Fruit fly (Drosophila melanogaster) whole organism, embryonic: ENCODE measurements around the gene pico.
A peak's percentile ranks its signal among the peaks of the same experiment; 100 is the strongest.

ENCODE experiments used
- Ada2b ChIP-seq: fragments of 200-800 bp; sonication (Bioruptor generic); IDR thresholded peaks from 2 replicates; pipeline ENCODE4 v1.3.6; 2022; ENCODE audit warnings: missing biosample characterization, missing genetic modification characterization
- CG11695 ChIP-seq: fragments of 200-800 bp; sonication (Bioruptor generic); IDR thresholded peaks from 3 replicates; pipeline ENCODE4 v1.3.6; 2022; ENCODE audit warnings: missing biosample characterization, missing genetic modification characterization
- CG11696 ChIP-seq: fragments of 200-800 bp; sonication (Bioruptor generic); IDR thresholded peaks from 2 replicates; pipeline ENCODE4 v1.3.6; 2022; ENCODE audit warnings: missing biosample characterization, missing genetic modification characterization
- CG12391 ChIP-seq: fragments of 200-800 bp; sonication (Bioruptor generic); optimal IDR thresholded peaks from 3 replicates; lab custom pipeline; 2018; ENCODE audit warnings: missing biosample characterization, mild to moderate bottlenecking, missing genetic modification characterization, moderate library complexity
- CG12942 ChIP-seq: fragments of 200-800 bp; sonication (Bioruptor generic); optimal IDR thresholded peaks from 3 replicates; lab custom pipeline; 2016; ENCODE audit warnings: missing biosample characterization, missing genetic modification characterization
- CG13624 ChIP-seq: fragments of 200-800 bp; sonication (Bioruptor generic); optimal IDR thresholded peaks from 2 replicates; lab custom pipeline; 2016; ENCODE audit warnings: missing biosample characterization, missing genetic modification characterization
- CG13775 ChIP-seq: fragments of 200-800 bp; sonication (Bioruptor generic); optimal IDR thresholded peaks from 3 replicates; lab custom pipeline; 2017; ENCODE audit warnings: missing biosample characterization, mild to moderate bottlenecking, missing genetic modification characterization
- CG15269 ChIP-seq: fragments of 200-800 bp; sonication (Bioruptor generic); optimal IDR thresholded peaks from 2 replicates; lab custom pipeline; 2018; ENCODE audit warnings: missing biosample characterization, mild to moderate bottlenecking, missing genetic modification characterization, moderate library complexity
- CG15601 ChIP-seq: fragments of 200-800 bp; sonication (Bioruptor generic); optimal IDR thresholded peaks from 3 replicates; lab custom pipeline; 2019; ENCODE audit warnings: missing biosample characterization, mild to moderate bottlenecking, missing genetic modification characterization, moderate library complexity
- CG1603 ChIP-seq: fragments of 200-800 bp; sonication (Bioruptor generic); optimal IDR thresholded peaks from 2 replicates; lab custom pipeline; 2019; ENCODE audit warnings: missing biosample characterization, mild to moderate bottlenecking, missing genetic modification characterization, moderate library complexity
- CG16815 ChIP-seq: fragments of 200-800 bp; sonication (Bioruptor generic); optimal IDR thresholded peaks from 3 replicates; lab custom pipeline; 2017; ENCODE audit warnings: missing biosample characterization, mild to moderate bottlenecking, missing genetic modification characterization
- CG17328 ChIP-seq: fragments of 200-800 bp; sonication (Bioruptor generic); IDR thresholded peaks from 2 replicates; pipeline ENCODE4 v1.3.6; 2022; ENCODE audit warnings: missing biosample characterization, missing genetic modification characterization
- CG1792 ChIP-seq: fragments of 200-800 bp; sonication (Bioruptor generic); optimal IDR thresholded peaks from 2 replicates; lab custom pipeline; 2016; ENCODE audit warnings: missing biosample characterization, missing genetic modification characterization
- CG1832 ChIP-seq: fragments of 200-800 bp; sonication (Bioruptor generic); optimal IDR thresholded peaks from 2 replicates; lab custom pipeline; 2017; ENCODE audit warnings: missing biosample characterization, mild to moderate bottlenecking, missing genetic modification characterization, inconsistent platforms
- CG2875 ChIP-seq: fragments of 200-800 bp; sonication (Bioruptor generic); optimal IDR thresholded peaks from 2 replicates; lab custom pipeline; 2017; ENCODE audit warnings: missing biosample characterization, mild to moderate bottlenecking, missing genetic modification characterization, missing genetic modification reagents
- CG4282 ChIP-seq: fragments of 200-800 bp; sonication (Bioruptor generic); optimal IDR thresholded peaks from 2 replicates; lab custom pipeline; 2016; ENCODE audit warnings: missing biosample characterization, missing genetic modification characterization
- CG4360 ChIP-seq: fragments of 200-800 bp; sonication (Bioruptor generic); IDR thresholded peaks from 2 replicates; pipeline ENCODE4 v1.3.6; 2022; ENCODE audit warnings: missing biosample characterization, missing genetic modification characterization
- CG4730 ChIP-seq: fragments of 200-800 bp; sonication (Bioruptor generic); IDR thresholded peaks from 2 replicates; pipeline ENCODE4 v1.3.6; 2022; ENCODE audit warnings: missing biosample characterization, missing genetic modification characterization
- CG4854 ChIP-seq: fragments of 200-800 bp; sonication (Bioruptor generic); optimal IDR thresholded peaks from 2 replicates; lab custom pipeline; 2016; ENCODE audit warnings: missing biosample characterization, missing genetic modification characterization, inconsistent platforms
- CG6254 ChIP-seq: fragments of 200-800 bp; sonication (Bioruptor generic); optimal IDR thresholded peaks from 3 replicates; lab custom pipeline; 2017; ENCODE audit warnings: mild to moderate bottlenecking, missing biosample characterization, missing genetic modification reagents, missing genetic modification characterization
- CG9437 ChIP-seq: fragments of 200-800 bp; sonication (Bioruptor generic); optimal IDR thresholded peaks from 2 replicates; lab custom pipeline; 2018; ENCODE audit warnings: missing biosample characterization, mild to moderate bottlenecking, missing genetic modification characterization
- Camta ChIP-seq: fragments of 200-800 bp; sonication (Bioruptor generic); optimal IDR thresholded peaks from 2 replicates; lab custom pipeline; 2016; ENCODE audit warnings: missing biosample characterization, missing genetic modification characterization
- CoRest ChIP-seq: fragments of 200-800 bp; sonication (Bioruptor generic); optimal IDR thresholded peaks from 3 replicates; lab custom pipeline; 2018; ENCODE audit warnings: missing biosample characterization, mild to moderate bottlenecking, missing genetic modification characterization, moderate library complexity
- Dip3 ChIP-seq: fragments of 200-800 bp; sonication (Bioruptor generic); optimal IDR thresholded peaks from 3 replicates; lab custom pipeline; 2016; ENCODE audit warnings: missing biosample characterization, missing genetic modification characterization
- Ets97D ChIP-seq: fragments of 200-800 bp; sonication (Bioruptor generic); optimal IDR thresholded peaks from 3 replicates; lab custom pipeline; 2016; ENCODE audit warnings: missing biosample characterization, missing genetic modification characterization
- Fer1 ChIP-seq: fragments of 200-800 bp; sonication (Bioruptor generic); optimal IDR thresholded peaks from 2 replicates; lab custom pipeline; 2017; ENCODE audit warnings: missing biosample characterization, mild to moderate bottlenecking, missing genetic modification characterization
- Fer3 ChIP-seq: fragments of 200-800 bp; sonication (Bioruptor generic); optimal IDR thresholded peaks from 2 replicates; lab custom pipeline; 2018; ENCODE audit warnings: missing biosample characterization, mild to moderate bottlenecking, missing genetic modification characterization, moderate library complexity
- Hmx ChIP-seq: fragments of 200-800 bp; sonication (Bioruptor generic); optimal IDR thresholded peaks from 2 replicates; lab custom pipeline; 2016; ENCODE audit warnings: missing biosample characterization, missing genetic modification characterization
- Hr3 ChIP-seq: fragments of 200-800 bp; sonication (Bioruptor generic); optimal IDR thresholded peaks from 3 replicates; lab custom pipeline; 2016; ENCODE audit warnings: missing biosample characterization, missing genetic modification characterization
- Nf-YB ChIP-seq: fragments of 200-800 bp; sonication (Bioruptor generic); optimal IDR thresholded peaks from 3 replicates; lab custom pipeline; 2019; ENCODE audit warnings: missing biosample characterization, mild to moderate bottlenecking, missing genetic modification characterization, moderate library complexity
- Side ChIP-seq: fragments of 200-800 bp; sonication (Bioruptor generic); optimal IDR thresholded peaks from 2 replicates; lab custom pipeline; 2016; ENCODE audit warnings: missing biosample characterization, missing genetic modification characterization
- ara ChIP-seq: fragments of 200-800 bp; sonication (Bioruptor generic); IDR thresholded peaks from 2 replicates; pipeline ENCODE4 v1.3.6; 2022; ENCODE audit warnings: missing biosample characterization, missing genetic modification characterization
- cad ChIP-seq: fragments of >200 bp; optimal IDR thresholded peaks from 2 replicates; lab custom pipeline; 2017; ENCODE audit warnings: missing biosample characterization, missing genetic modification characterization
- cas ChIP-seq: fragments of 200-800 bp; sonication (Bioruptor generic); IDR thresholded peaks from 2 replicates; pipeline ENCODE4 v1.3.6; 2022; ENCODE audit warnings: missing biosample characterization, missing genetic modification characterization
- chinmo ChIP-seq: fragments of 200-800 bp; sonication (Bioruptor generic); IDR thresholded peaks from 4 replicates; pipeline ENCODE4 v1.3.6; 2022; ENCODE audit warnings: missing biosample characterization, missing genetic modification characterization; ENCODE audit not compliant: partially characterized antibody
- chm ChIP-seq: fragments of 200-800 bp; sonication (Bioruptor generic); IDR thresholded peaks from 2 replicates; pipeline ENCODE4 v1.3.6; 2022; ENCODE audit warnings: missing biosample characterization, missing genetic modification characterization
- cwo ChIP-seq: fragments of 200-800 bp; sonication (Bioruptor generic); optimal IDR thresholded peaks from 3 replicates; lab custom pipeline; 2017; ENCODE audit warnings: missing biosample characterization, missing genetic modification characterization, mild to moderate bottlenecking, moderate library complexity, missing genetic modification reagents
- gfzf ChIP-seq: fragments of 200-800 bp; sonication (Bioruptor generic); optimal IDR thresholded peaks from 2 replicates; lab custom pipeline; 2016; ENCODE audit warnings: missing biosample characterization, mild to moderate bottlenecking, missing genetic modification characterization, moderate library complexity
- gt ChIP-seq: fragments of 200-800 bp; sonication (Bioruptor generic); IDR thresholded peaks from 2 replicates; pipeline ENCODE4 v1.3.6; 2022; ENCODE audit warnings: missing biosample characterization, missing genetic modification characterization
- inv ChIP-seq: fragments of 200-800 bp; sonication (Bioruptor generic); IDR thresholded peaks from 2 replicates; pipeline ENCODE4 v1.3.6; 2022; ENCODE audit warnings: missing biosample characterization, missing genetic modification characterization; ENCODE audit not compliant: partially characterized antibody
- lbe ChIP-seq: fragments of 200-800 bp; sonication (Bioruptor generic); optimal IDR thresholded peaks from 2 replicates; lab custom pipeline; 2016; ENCODE audit warnings: missing biosample characterization, mild to moderate bottlenecking, missing genetic modification characterization
- mam ChIP-seq: fragments of 200-800 bp; sonication (Bioruptor generic); optimal IDR thresholded peaks from 3 replicates; lab custom pipeline; 2016; ENCODE audit warnings: missing biosample characterization, missing genetic modification characterization
- pros ChIP-seq: fragments of 200-800 bp; sonication (Bioruptor generic); optimal IDR thresholded peaks from 3 replicates; lab custom pipeline; 2019; ENCODE audit warnings: missing biosample characterization, mild to moderate bottlenecking, missing genetic modification characterization, moderate library complexity
- ro ChIP-seq: fragments of 200-800 bp; sonication (Bioruptor generic); IDR thresholded peaks from 2 replicates; pipeline ENCODE4 v1.3.6; 2022; ENCODE audit warnings: missing biosample characterization, missing genetic modification characterization
- sc ChIP-seq, 3 experiments: fragments of >200 bp in 2 of 3; fragments of 200-800 bp in 1 of 3; sonication (Bioruptor generic) in 1 of 3; optimal IDR thresholded peaks; 2 replicates in 2 of 3; 3 replicates in 1 of 3; lab custom pipeline; 2017; ENCODE audit warnings: mild to moderate bottlenecking in 1 of 3, missing biosample characterization in 1 of 3, missing genetic modification characterization in 1 of 3, missing genetic modification reagents in 1 of 3
- sens ChIP-seq: fragments of 200-800 bp; sonication (Bioruptor generic); peaks from one replicate; lab custom pipeline; 2016; ENCODE audit warnings: missing biosample characterization, missing genetic modification characterization
- shn ChIP-seq: fragments of 200-800 bp; sonication (Bioruptor generic); optimal IDR thresholded peaks from 3 replicates; lab custom pipeline; 2016; ENCODE audit warnings: missing biosample characterization, missing genetic modification characterization
- sima ChIP-seq: fragments of 200-800 bp; sonication (Bioruptor generic); optimal IDR thresholded peaks from 2 replicates; lab custom pipeline; 2016; ENCODE audit warnings: missing biosample characterization, missing genetic modification characterization
- toy ChIP-seq: fragments of 200-800 bp; sonication (Bioruptor generic); IDR thresholded peaks from 2 replicates; pipeline ENCODE4 v1.3.6; 2022; ENCODE audit warnings: missing biosample characterization, missing genetic modification characterization
- twi ChIP-seq: fragments of 200-800 bp; optimal IDR thresholded peaks from 2 replicates; lab custom pipeline; 2019; ENCODE audit warnings: missing biosample characterization, mild to moderate bottlenecking, missing genetic modification characterization, moderate library complexity
- unpg ChIP-seq: fragments of 200-800 bp; sonication (Bioruptor generic); optimal IDR thresholded peaks from 3 replicates; lab custom pipeline; 2018; ENCODE audit warnings: missing biosample characterization, mild to moderate bottlenecking, missing genetic modification characterization, moderate library complexity
- yki ChIP-seq: fragments of >200 bp; optimal IDR thresholded peaks from 3 replicates; lab custom pipeline; 2018

The pico gene

DNA sequence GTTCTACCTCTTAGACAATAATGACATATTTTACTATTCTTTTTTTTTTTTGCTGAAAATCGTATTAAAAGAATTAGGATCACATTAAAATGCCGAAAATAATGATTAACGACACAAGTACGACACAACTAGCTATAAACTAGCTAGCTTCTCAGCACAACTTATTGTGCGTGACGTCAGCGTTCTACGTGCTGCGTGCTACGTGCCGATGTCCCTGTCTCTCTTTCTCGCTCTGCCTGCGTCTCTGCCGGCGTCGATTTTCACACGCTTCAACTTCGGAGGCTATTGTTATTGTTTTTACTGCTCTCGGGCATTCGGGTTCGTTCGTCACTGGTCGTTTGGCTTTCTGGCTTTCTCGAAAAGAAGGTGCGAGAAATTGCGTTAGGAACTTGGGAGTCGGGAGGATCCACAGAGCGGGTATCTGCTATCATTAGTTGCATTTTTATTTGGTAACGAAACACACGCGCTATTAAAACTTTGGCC, 46.2 kb upstream of the pico start (continued):
- no peak for TF ChIP-seq mam (GFP tag; lab: Kevin White, UChicago)
- no peak for TF ChIP-seq ro (GFP tag; lab: Robert Waterston, UW)
- TF ChIP-seq Fer1 = no peak
- no peak for TF ChIP-seq sc (optimal IDR thresholded peaks at IDR 0.05; lab: Kevin White, UChicago)
- no peak for TF ChIP-seq sc (GFP tag; optimal IDR thresholded peaks at IDR 0.05; lab: Kevin White, UChicago)
- TF ChIP-seq ara = no peak
- no peak for TF ChIP-seq cad (GFP tag; lab: Kevin White, UChicago)
- no peak for TF ChIP-seq CG1603 (tag; lab: Kevin White, UChicago)
- TF ChIP-seq CG4854 (GFP tag; lab: Kevin White, UChicago) = no peak
- no peak for TF ChIP-seq CG11696 (GFP tag; lab: Robert Waterston, UW)
- TF ChIP-seq CG2875 (GFP tag; lab: Kevin White, UChicago) = no peak
- TF ChIP-seq yki (lab: Kevin White, UChicago) = no peak
- TF ChIP-seq chinmo (GFP tag; lab: Robert Waterston, UW) = 0 out of 4 replicates have a peak, but pooled peaks have one; percentile 8
- no peak for TF ChIP-seq Camta
- TF ChIP-seq unpg (GFP tag; lab: Kevin White, UChicago) = no peak
- peak; percentile 47 for TF ChIP-seq CG1832 (GFP tag; lab: Kevin White, UChicago)
- TF ChIP-seq CoRest (tag; lab: Kevin White, UChicago) = peak; percentile 4
- no peak for TF ChIP-seq Hr3
- TF ChIP-seq CG16815 (GFP tag; lab: Kevin White, UChicago) = no peak
- no peak for TF ChIP-seq CG15269 (tag; lab: Kevin White, UChicago)
- TF ChIP-seq CG6254 (GFP tag; lab: Kevin White, UChicago) = no peak
- TF ChIP-seq sens (GFP tag; lab: Kevin White, UChicago) = peak; percentile 35
- TF ChIP-seq Nf-YB (GFP tag; lab: Kevin White, UChicago) = no peak
- peak; percentile 39; the same call in 1 of the 3 replicates for TF ChIP-seq CG11695 (GFP tag; lab: Robert Waterston, UW)
- peak; percentile 78 for TF ChIP-seq CG9437 (GFP tag; lab: Kevin White, UChicago)
- TF ChIP-seq CG4730 = no peak
- TF ChIP-seq Dip3 = no peak
- no peak for TF ChIP-seq lbe
- TF ChIP-seq sima = no peak
- TF ChIP-seq CG13775 (GFP tag; lab: Kevin White, UChicago) = no peak
- no peak for TF ChIP-seq cas (GFP tag; lab: Robert Waterston, UW)
- TF ChIP-seq gt (GFP tag; lab: Robert Waterston, UW) = no peak
- TF ChIP-seq Ets97D (GFP tag; lab: Kevin White, UChicago) = no peak
- no peak for TF ChIP-seq shn
- TF ChIP-seq twi = no peak
- TF ChIP-seq Hmx (GFP tag; lab: Kevin White, UChicago) = no peak
- TF ChIP-seq CG12391 (tag; lab: Kevin White, UChicago) = no peak
- no peak for TF ChIP-seq CG12942 (GFP tag; lab: Kevin White, UChicago)
- TF ChIP-seq CG4282 (GFP tag; lab: Kevin White, UChicago) = no peak
- no peak for TF ChIP-seq Side (GFP tag; lab: Kevin White, UChicago)
- no peak for TF ChIP-seq CG4360 (GFP tag; lab: Robert Waterston, UW)
- no peak for TF ChIP-seq CG13624 (GFP tag; lab: Kevin White, UChicago)
- no peak for TF ChIP-seq inv (GFP tag; lab: Robert Waterston, UW)
- no peak for TF ChIP-seq Fer3 (tag; lab: Kevin White, UChicago)
- no peak for TF ChIP-seq pros (GFP tag; lab: Kevin White, UChicago)
- TF ChIP-seq Ada2b (GFP tag; lab: Robert Waterston, UW) = no peak
- TF ChIP-seq CG1792 = no peak
- no peak for TF ChIP-seq CG15601 (tag; lab: Kevin White, UChicago)
- no peak for TF ChIP-seq CG17328 (GFP tag; lab: Robert Waterston, UW)
- no peak for TF ChIP-seq cwo (GFP tag; lab: Kevin White, UChicago)
- no peak for TF ChIP-seq chm (GFP tag; lab: Robert Waterston, UW)
- no peak for TF ChIP-seq toy (GFP tag; lab: Robert Waterston, UW)
- TF ChIP-seq gfzf (GFP tag; lab: Kevin White, UChicago) = no peak
